Fruit fly (Drosophila melanogaster): Measurements from ENCODE around the gene Alp9.

Alp9 gene

DNA sequence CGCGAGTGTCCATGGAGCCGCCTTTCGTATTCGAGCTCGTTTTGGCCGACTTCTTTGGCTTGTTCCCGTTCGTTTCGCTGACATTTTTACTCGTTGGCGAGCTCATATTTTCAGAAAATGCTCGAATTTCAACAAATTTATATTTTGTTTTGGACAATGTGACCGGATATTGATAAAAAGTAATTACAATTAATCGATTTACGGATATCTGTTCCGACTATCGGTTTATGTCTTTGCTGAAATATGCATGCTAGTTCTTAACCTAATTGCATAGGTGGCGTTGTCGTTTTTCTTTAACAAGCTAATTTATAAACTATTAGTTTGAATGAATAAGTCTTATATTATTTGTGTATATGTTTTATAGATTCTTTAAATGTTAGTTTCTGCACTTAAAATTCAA is 12.8 kb downstream of the Alp9 start, which contains the start of gene Eaf6:
Eaf6 (minus strand) TSS at position 173 of the 400 bp plus-strand sequence.
- no peak for TF ChIP-seq CG34367 (tag; optimal IDR thresholded peaks at IDR 0.05)
- TF ChIP-seq EcR (GFP tag; optimal IDR thresholded peaks at IDR 0.05): peak; percentile 13

DNA sequence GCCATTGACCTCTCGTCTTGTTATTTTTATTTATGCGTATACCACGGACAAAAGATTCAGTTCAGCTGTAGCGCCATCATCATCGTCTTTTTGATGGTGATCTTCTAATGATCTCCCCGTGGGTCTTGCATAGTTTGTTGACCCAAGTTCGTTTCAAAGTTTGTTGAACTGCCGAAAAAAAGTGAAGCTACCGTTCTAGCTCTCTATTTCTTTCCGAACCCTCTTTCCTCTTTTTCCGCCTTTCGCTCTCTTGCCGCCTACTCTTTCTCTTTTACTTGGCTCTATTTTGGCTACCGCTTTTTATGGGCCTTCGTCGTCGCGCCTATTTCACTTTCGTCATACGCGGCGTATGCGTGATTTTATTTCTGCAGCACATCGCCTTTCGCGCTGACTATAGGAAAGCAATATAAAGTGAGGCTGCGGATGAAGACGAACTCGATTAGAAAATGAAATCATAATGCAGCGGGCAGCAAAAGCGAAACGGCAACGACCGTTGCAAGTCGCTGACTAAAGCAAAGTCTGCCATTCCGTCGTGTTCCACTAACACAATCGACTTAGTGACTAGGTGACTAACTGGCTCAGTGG is 13.5 kb downstream of the Alp9 start:
- no peak for TF ChIP-seq CG4496 (GFP tag; IDR thresholded peaks at IDR 0.05)
- TF ChIP-seq CG8301 (tag; optimal IDR thresholded peaks at IDR 0.05): no peak
- no peak for TF ChIP-seq Snoo (tag; optimal IDR thresholded peaks at IDR 0.05)
- TF ChIP-seq Pif1B (GFP tag; optimal IDR thresholded peaks at IDR 0.05): no peak
- no peak for TF ChIP-seq CG34367 (tag; optimal IDR thresholded peaks at IDR 0.05)
- TF ChIP-seq rn (GFP tag; IDR thresholded peaks at IDR 0.05): no peak
- TF ChIP-seq CG17806 (tag; optimal IDR thresholded peaks at IDR 0.05): no peak

DNA sequence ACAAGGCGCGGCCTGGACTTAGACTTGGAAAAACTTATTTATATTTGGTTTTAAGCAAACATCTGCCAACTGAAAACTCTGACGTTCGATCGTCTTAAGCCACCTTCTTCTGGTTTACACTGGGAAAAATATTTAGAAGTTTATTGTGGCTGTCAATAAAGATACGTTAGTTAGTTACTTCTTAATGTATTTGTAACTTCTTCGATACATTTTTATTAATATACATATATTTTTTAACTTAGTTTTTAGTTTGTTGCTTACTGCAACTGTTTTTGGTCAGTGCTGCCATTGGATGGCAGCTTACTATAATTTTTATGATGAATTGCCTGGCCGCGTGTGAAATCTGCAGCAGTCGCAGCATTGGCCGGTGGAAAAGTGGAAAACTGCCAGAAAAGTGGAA is 14.2 kb downstream of the Alp9 start:
- 0 out of 3 replicates have a peak, but pooled peaks have one; percentile 51 for TF ChIP-seq CG4496 (GFP tag; IDR thresholded peaks at IDR 0.05)
- TF ChIP-seq D1 (tag; optimal IDR thresholded peaks at IDR 0.05): no peak
- TF ChIP-seq EcR (GFP tag; optimal IDR thresholded peaks at IDR 0.05): no peak
- TF ChIP-seq CG8301 (tag; optimal IDR thresholded peaks at IDR 0.05): peak; percentile 75
- TF ChIP-seq CG10348 (GFP tag; IDR thresholded peaks at IDR 0.05): no peak
- no peak for TF ChIP-seq CG14655 (GFP tag; optimal IDR thresholded peaks at IDR 0.05)
- TF ChIP-seq rn (GFP tag; IDR thresholded peaks at IDR 0.05): no peak
- TF ChIP-seq CG12605 (GFP tag; IDR thresholded peaks at IDR 0.05): no peak
- no peak for TF ChIP-seq CG13204 (GFP tag; optimal IDR thresholded peaks at IDR 0.05)
- TF ChIP-seq CG34367 (tag; optimal IDR thresholded peaks at IDR 0.05): no peak
- peak; percentile 58 for TF ChIP-seq CG32121 (GFP tag; IDR thresholded peaks at IDR 0.05)
- no peak for TF ChIP-seq Snoo (tag; optimal IDR thresholded peaks at IDR 0.05)
- no peak for TF ChIP-seq CG17806 (tag; optimal IDR thresholded peaks at IDR 0.05)
- no peak for TF ChIP-seq gl (tag; optimal IDR thresholded peaks at IDR 0.05)
- TF ChIP-seq CG15710 (tag; optimal IDR thresholded peaks at IDR 0.05): no peak
- no peak for TF ChIP-seq CG9948 (tag; optimal IDR thresholded peaks at IDR 0.05)
- no peak for TF ChIP-seq Pif1A (GFP tag; optimal IDR thresholded peaks at IDR 0.05)
- TF ChIP-seq Pif1B (GFP tag; optimal IDR thresholded peaks at IDR 0.05): no peak
- TF ChIP-seq Ets98B (GFP tag; IDR thresholded peaks at IDR 0.05): peak; percentile 60
- no peak for TF ChIP-seq CG8159 (tag; optimal IDR thresholded peaks at IDR 0.05)
- TF ChIP-seq fd96Ca (GFP tag; IDR thresholded peaks at IDR 0.05): no peak; the same call in 2 of the 3 replicates

DNA sequence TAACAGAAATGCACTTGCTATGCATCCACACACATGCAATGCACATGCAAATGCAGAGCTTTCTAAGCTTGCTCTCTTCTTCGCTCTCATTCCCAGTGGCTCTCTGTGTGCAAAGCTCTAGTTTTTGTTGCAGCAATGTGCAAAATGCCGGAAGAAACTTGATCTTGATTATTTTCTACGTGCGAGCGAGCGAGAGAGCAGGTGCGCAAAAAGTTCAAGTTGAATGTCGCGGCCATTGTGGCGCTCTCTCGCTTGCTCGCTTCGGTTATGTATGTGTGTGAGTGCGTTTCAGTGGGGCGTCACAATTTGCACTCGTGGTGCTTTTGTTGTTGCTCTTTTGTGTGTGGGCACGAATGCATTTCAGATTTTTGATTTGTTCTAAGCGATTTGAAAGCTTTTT is 15.2 kb downstream of the Alp9 start:
- TF ChIP-seq CG4496 (GFP tag; IDR thresholded peaks at IDR 0.05) (0 out of 3 replicates have a peak, but pooled peaks have one; percentile 10), fd96Ca (GFP tag; IDR thresholded peaks at IDR 0.05) (no peak; the same call in 2 of the 3 replicates), CG32121 (GFP tag; IDR thresholded peaks at IDR 0.05) (peak; percentile 55), EcR (GFP tag; optimal IDR thresholded peaks at IDR 0.05) (peak; percentile 91)

DNA sequence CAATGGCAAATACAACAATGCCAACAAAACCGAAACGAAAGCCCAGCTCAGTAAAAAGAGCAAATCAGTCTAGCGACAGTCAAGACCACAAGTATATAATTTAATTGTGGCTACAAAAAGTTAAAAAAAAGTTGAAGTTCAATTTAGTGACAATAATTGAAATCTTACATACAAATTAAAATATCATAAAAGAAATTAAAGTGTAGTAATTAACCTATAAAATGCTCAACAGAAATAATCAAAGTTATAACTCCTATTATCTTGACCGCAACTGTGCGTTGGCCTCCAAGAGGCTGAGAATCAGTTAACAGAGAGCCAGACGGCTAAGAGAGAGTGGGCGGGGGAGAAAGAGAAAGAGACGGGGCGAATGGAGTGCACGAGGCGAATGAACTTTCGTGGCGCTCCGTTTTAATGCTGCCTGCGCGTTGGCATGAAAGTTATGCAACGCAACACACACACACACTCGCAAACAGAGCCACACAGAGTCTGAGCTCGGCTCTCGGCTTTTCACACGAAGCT is 16.4 kb downstream of the Alp9 start:
- TF ChIP-seq gl (tag; optimal IDR thresholded peaks at IDR 0.05) (no peak), Pif1A (GFP tag; optimal IDR thresholded peaks at IDR 0.05) (peak; percentile 92), CG8159 (tag; optimal IDR thresholded peaks at IDR 0.05) (peak; percentile 87), CG13204 (GFP tag; optimal IDR thresholded peaks at IDR 0.05) (no peak), CG8301 (tag; optimal IDR thresholded peaks at IDR 0.05) (peak; percentile 98), CG4496 (GFP tag; IDR thresholded peaks at IDR 0.05) (peak; percentile 93), CG32121 (GFP tag; IDR thresholded peaks at IDR 0.05) (peak; percentile 91), CG34367 (tag; optimal IDR thresholded peaks at IDR 0.05) (peak; percentile 73), CG10348 (GFP tag; IDR thresholded peaks at IDR 0.05) (0 out of 2 replicates have a peak, but pooled peaks have one; percentile 34), Snoo (tag; optimal IDR thresholded peaks at IDR 0.05) (peak; percentile 93), fd96Ca (GFP tag; IDR thresholded peaks at IDR 0.05) (no peak; the same call in 2 of the 3 replicates), CG15710 (tag; optimal IDR thresholded peaks at IDR 0.05) (peak; percentile 75), CG9948 (tag; optimal IDR thresholded peaks at IDR 0.05) (peak; percentile 82), Ets98B (GFP tag; IDR thresholded peaks at IDR 0.05) (peak; percentile 92), rn (GFP tag; IDR thresholded peaks at IDR 0.05) (peak; percentile 73), Pif1B (GFP tag; optimal IDR thresholded peaks at IDR 0.05) (peak; percentile 92), D1 (tag; optimal IDR thresholded peaks at IDR 0.05) (peak; percentile 48), CG17806 (tag; optimal IDR thresholded peaks at IDR 0.05) (peak; percentile 86), EcR (GFP tag; optimal IDR thresholded peaks at IDR 0.05) (peak; percentile 97), CG12605 (GFP tag; IDR thresholded peaks at IDR 0.05) (peak; percentile 93), CG14655 (GFP tag; optimal IDR thresholded peaks at IDR 0.05) (peak; percentile 97)

DNA sequence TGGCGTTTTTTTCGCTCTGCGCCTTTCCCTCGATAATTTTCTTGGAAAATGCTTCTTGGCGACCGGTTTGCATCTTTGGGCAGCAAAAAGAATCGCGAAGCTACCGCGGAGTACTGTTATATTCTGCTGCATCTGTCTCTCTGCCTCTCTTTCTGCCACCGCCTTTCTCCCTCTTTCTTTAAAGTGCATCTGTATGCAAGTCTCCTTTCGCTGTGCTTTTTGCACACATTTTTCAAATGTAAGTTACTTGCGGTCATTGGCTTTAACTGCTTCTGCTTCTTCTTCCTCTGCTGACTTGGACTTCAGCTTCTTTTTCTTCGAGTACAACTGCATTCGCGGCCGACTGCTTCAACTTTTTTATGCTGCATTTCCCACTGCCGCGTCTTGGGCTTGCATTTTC is 20.4 kb downstream of the Alp9 start:
- no peak for TF ChIP-seq CG9948 (tag; optimal IDR thresholded peaks at IDR 0.05)
- no peak for TF ChIP-seq CG32121 (GFP tag; IDR thresholded peaks at IDR 0.05)
- TF ChIP-seq fd96Ca (GFP tag; IDR thresholded peaks at IDR 0.05): no peak
- no peak for TF ChIP-seq CG34367 (tag; optimal IDR thresholded peaks at IDR 0.05)
- no peak for TF ChIP-seq rn (GFP tag; IDR thresholded peaks at IDR 0.05)
- TF ChIP-seq CG15710 (tag; optimal IDR thresholded peaks at IDR 0.05): no peak
- no peak for TF ChIP-seq CG13204 (GFP tag; optimal IDR thresholded peaks at IDR 0.05)
- no peak for TF ChIP-seq CG8159 (tag; optimal IDR thresholded peaks at IDR 0.05)
- no peak for TF ChIP-seq D1 (tag; optimal IDR thresholded peaks at IDR 0.05)
- no peak for TF ChIP-seq EcR (GFP tag; optimal IDR thresholded peaks at IDR 0.05)
- TF ChIP-seq gl (tag; optimal IDR thresholded peaks at IDR 0.05): no peak
- TF ChIP-seq CG8301 (tag; optimal IDR thresholded peaks at IDR 0.05): no peak
